Worm (Caenorhabditis elegans) whole organism, L1 larva: ENCODE measurements around the gene cdh-5.

ENCODE experiments used
- fkh-10 ChIP-seq: sonication (generic microtip); optimal IDR thresholded peaks from 2 replicates; lab custom pipeline; 2017; ENCODE audit warnings: missing biosample characterization, missing genetic modification reagents, missing genetic modification characterization
- nhr-76 ChIP-seq: sonication (generic microtip); optimal IDR thresholded peaks from 2 replicates; lab custom pipeline; 2017; ENCODE audit warnings: missing biosample characterization, missing genetic modification characterization
- rnt-1 ChIP-seq: sonication (generic microtip); optimal IDR thresholded peaks from 2 replicates; lab custom pipeline; 2016; ENCODE audit warnings: mild to moderate bottlenecking, missing genetic modification characterization, moderate library complexity, missing compliant biosample characterization

DNA sequence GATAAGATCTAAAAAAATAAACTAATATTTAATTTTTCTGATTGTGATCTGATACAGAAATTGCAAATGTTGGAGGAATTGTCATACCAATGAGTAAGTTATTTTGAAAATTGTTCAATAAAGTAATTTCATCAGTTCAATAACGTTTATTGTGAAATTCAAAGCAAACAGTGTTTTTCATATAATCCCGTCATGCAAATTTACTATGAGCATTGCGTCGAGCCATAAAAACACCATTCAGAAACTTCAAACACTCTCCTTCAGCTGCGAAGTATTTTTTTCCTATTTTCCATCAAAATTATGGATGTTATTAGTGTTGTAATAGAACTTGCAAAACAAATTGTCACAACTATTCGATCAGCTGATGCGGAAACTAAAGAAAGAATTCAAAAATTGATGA is 16.9 kb upstream of the cdh-5 start, which contains the start of gene C49C8.8:
- TF ChIP-seq rnt-1 (tag; lab: Kevin White, UChicago): no peak
- TF ChIP-seq nhr-76: no peak
- TF ChIP-seq fkh-10 (GFP tag; lab: Kevin White, UChicago): no peak
